Worm (Caenorhabditis elegans): ENCODE results near the gene srbc-58.

srbc-58 gene

DNA sequence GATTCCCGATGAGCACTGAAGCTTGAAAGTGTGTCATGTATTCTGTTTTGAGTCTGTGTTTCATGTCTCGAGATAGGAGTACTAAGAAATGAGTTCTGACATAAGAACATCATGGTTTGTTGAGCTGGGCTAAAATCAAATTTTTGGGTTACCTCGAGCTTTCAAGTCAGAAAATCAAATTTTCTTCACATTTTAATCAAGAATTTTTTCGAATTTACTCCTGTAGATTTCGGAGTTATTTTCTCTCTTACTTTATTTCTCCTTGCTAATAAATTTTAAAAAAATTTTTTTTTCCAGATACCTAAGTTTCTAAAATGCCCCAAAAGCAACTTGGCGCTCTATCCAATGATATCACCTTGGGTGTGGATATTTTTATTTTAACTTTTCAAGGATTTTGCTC is 51.3 kb downstream of the srbc-58 start, which contains the start of gene F41H8.2:
Gene F41H8.2, plus strand, starts transcription at position 301 of the 400 bp plus-strand sequence.
- TF ChIP-seq hmg-4 (GFP tag; optimal IDR thresholded peaks at IDR 0.05) (no peak), hnd-1 (tag; optimal IDR thresholded peaks at IDR 0.05) (no peak), flt-1 (GFP tag; IDR thresholded peaks at IDR 0.05) (no peak), scrt-1 (GFP tag; IDR thresholded peaks at IDR 0.05) (no peak), F13C5.2 (tag; optimal IDR thresholded peaks at IDR 0.05) (no peak), pes-1 (GFP tag; IDR thresholded peaks at IDR 0.05) (no peak), tbx-11 (GFP tag; IDR thresholded peaks at IDR 0.05) (no peak), ceh-13 (GFP tag; optimal IDR thresholded peaks at IDR 0.05) (no peak), ama-1 (optimal IDR thresholded peaks at IDR 0.05) (no peak), B0310.2 (tag; optimal IDR thresholded peaks at IDR 0.05) (no peak)
